Worm (Caenorhabditis elegans) whole organism, late embryonic: ENCODE data around the gene nuo-5.
A peak's percentile ranks its signal among the peaks of the same experiment; 100 is the strongest.

Source experiments
- C08G9.2 ChIP-seq: sonication (generic microtip); optimal IDR thresholded peaks from 2 replicates; lab custom pipeline; 2016; ENCODE audit warnings: mild to moderate bottlenecking, missing genetic modification characterization, moderate library complexity, missing compliant biosample characterization
- C38D4.7 ChIP-seq: fragments of 200-800 bp; sonication (Bioruptor generic); optimal IDR thresholded peaks from 2 replicates; lab custom pipeline; 2018; ENCODE audit warnings: mild to moderate bottlenecking, missing genetic modification characterization, moderate library complexity, missing compliant biosample characterization
- F13H6.1 ChIP-seq: sonication (generic microtip); optimal IDR thresholded peaks from 2 replicates; lab custom pipeline; 2016; ENCODE audit warnings: missing genetic modification characterization, missing compliant biosample characterization
- K02D7.2 ChIP-seq: sonication (generic microtip); optimal IDR thresholded peaks from 2 replicates; lab custom pipeline; 2017; ENCODE audit warnings: mild to moderate bottlenecking, missing genetic modification characterization, missing compliant biosample characterization
- K09A11.1 ChIP-seq: sonication (generic microtip); optimal IDR thresholded peaks from 2 replicates; lab custom pipeline; 2017; ENCODE audit warnings: antibody characterized with exemption, mild to moderate bottlenecking, missing genetic modification characterization, missing compliant biosample characterization; ENCODE audit not compliant: insufficient read depth
- T23F11.4 ChIP-seq: fragments of 200-800 bp; sonication (Bioruptor generic); optimal IDR thresholded peaks from 2 replicates; lab custom pipeline; 2018; ENCODE audit warnings: mild to moderate bottlenecking, missing genetic modification characterization, missing compliant biosample characterization
- Y22D7AL.16 ChIP-seq: sonication (generic microtip); optimal IDR thresholded peaks from 2 replicates; lab custom pipeline; 2016; ENCODE audit warnings: missing genetic modification characterization, missing compliant biosample characterization
- ama-1 ChIP-seq: fragments of 150-350 bp; optimal IDR thresholded peaks from 2 replicates; lab custom pipeline; 2014
- ceh-14 ChIP-seq: sonication (generic microtip); optimal IDR thresholded peaks from 2 replicates; lab custom pipeline; 2016; ENCODE audit warnings: missing genotype, missing genetic modification characterization, missing compliant biosample characterization
- ceh-19 ChIP-seq: fragments of 200-800 bp; sonication (Bioruptor generic); optimal IDR thresholded peaks from 2 replicates; lab custom pipeline; 2018; ENCODE audit warnings: mild to moderate bottlenecking, missing genetic modification characterization, missing compliant biosample characterization
- ceh-2 ChIP-seq: sonication (generic microtip); optimal IDR thresholded peaks from 2 replicates; lab custom pipeline; 2016; ENCODE audit warnings: missing genotype, missing genetic modification characterization, missing compliant biosample characterization
- ceh-22 ChIP-seq: sonication (generic microtip); optimal IDR thresholded peaks from 2 replicates; lab custom pipeline; 2017; ENCODE audit warnings: missing biosample characterization, missing genetic modification characterization
- ceh-24 ChIP-seq: sonication (generic microtip); optimal IDR thresholded peaks from 2 replicates; lab custom pipeline; 2016; ENCODE audit warnings: mild to moderate bottlenecking, missing genetic modification characterization, missing compliant biosample characterization
- ceh-30 ChIP-seq: fragments of 150-350 bp; optimal IDR thresholded peaks from 2 replicates; lab custom pipeline; 2014; ENCODE audit warnings: missing biosample characterization, missing genetic modification characterization
- ceh-31 ChIP-seq: sonication (generic microtip); optimal IDR thresholded peaks from 2 replicates; lab custom pipeline; 2016; ENCODE audit warnings: missing genetic modification characterization, missing compliant biosample characterization
- ceh-34 ChIP-seq: sonication (generic microtip); optimal IDR thresholded peaks from 2 replicates; lab custom pipeline; 2016; ENCODE audit warnings: mild to moderate bottlenecking, missing genetic modification characterization, missing compliant biosample characterization
- ceh-45 ChIP-seq: fragments of 200-800 bp; sonication (Bioruptor generic); IDR thresholded peaks from 2 replicates; pipeline ENCODE4 v1.3.6; 2022; ENCODE audit warnings: missing genetic modification reagents, missing genetic modification characterization, missing compliant biosample characterization
- ceh-48 ChIP-seq: sonication (generic microtip); optimal IDR thresholded peaks from 2 replicates; lab custom pipeline; 2016; ENCODE audit warnings: missing genetic modification characterization, inconsistent platforms, missing compliant biosample characterization
- ceh-6 ChIP-seq: fragments of 200-800 bp; sonication (Bioruptor generic); optimal IDR thresholded peaks from 2 replicates; lab custom pipeline; 2018; ENCODE audit warnings: mild to moderate bottlenecking, missing genetic modification characterization, missing compliant biosample characterization
- che-1 ChIP-seq: sonication (generic microtip); optimal IDR thresholded peaks from 2 replicates; lab custom pipeline; 2016; ENCODE audit warnings: mild to moderate bottlenecking, missing genetic modification characterization, missing compliant biosample characterization
- dmd-4 ChIP-seq: sonication (generic microtip); optimal IDR thresholded peaks from 2 replicates; lab custom pipeline; 2016; ENCODE audit warnings: borderline replicate concordance, missing genetic modification characterization, missing compliant biosample characterization
- dve-1 ChIP-seq: sonication (generic microtip); optimal IDR thresholded peaks from 2 replicates; lab custom pipeline; 2017; ENCODE audit warnings: antibody characterized with exemption, mild to moderate bottlenecking, missing genetic modification characterization, missing compliant biosample characterization
- elt-2 ChIP-seq: sonication (generic microtip); optimal IDR thresholded peaks from 2 replicates; lab custom pipeline; 2016; ENCODE audit warnings: missing genetic modification reagents, missing genetic modification characterization, missing compliant biosample characterization
- ets-4 ChIP-seq: sonication (generic microtip); optimal IDR thresholded peaks from 2 replicates; lab custom pipeline; 2016; ENCODE audit warnings: missing genetic modification characterization, missing compliant biosample characterization
- eyg-1 ChIP-seq: sonication (generic microtip); optimal IDR thresholded peaks from 2 replicates; lab custom pipeline; 2016; ENCODE audit warnings: missing genotype, missing genetic modification characterization, missing compliant biosample characterization
- fax-1 ChIP-seq: sonication (generic microtip); optimal IDR thresholded peaks from 2 replicates; lab custom pipeline; 2016; ENCODE audit warnings: missing genotype, missing genetic modification characterization, missing compliant biosample characterization
- gmeb-2 ChIP-seq: sonication (generic microtip); optimal IDR thresholded peaks from 2 replicates; lab custom pipeline; 2016; ENCODE audit warnings: missing genetic modification characterization, inconsistent platforms, missing compliant biosample characterization
- hlh-13 ChIP-seq: fragments of 200-800 bp; sonication (Bioruptor generic); optimal IDR thresholded peaks from 2 replicates; lab custom pipeline; 2018; ENCODE audit warnings: mild to moderate bottlenecking, missing genetic modification characterization, missing compliant biosample characterization
- hlh-15 ChIP-seq: sonication (generic microtip); optimal IDR thresholded peaks from 2 replicates; lab custom pipeline; 2016; ENCODE audit warnings: missing genetic modification characterization, missing compliant biosample characterization
- hlh-30 ChIP-seq: sonication (generic microtip); optimal IDR thresholded peaks from 2 replicates; lab custom pipeline; 2017; ENCODE audit warnings: antibody characterized with exemption, missing genetic modification characterization, missing compliant biosample characterization; ENCODE audit not compliant: insufficient read depth
- hlh-6 ChIP-seq: sonication (generic microtip); optimal IDR thresholded peaks from 2 replicates; lab custom pipeline; 2016; ENCODE audit warnings: missing genotype, missing genetic modification characterization, missing compliant biosample characterization
- hlh-8 ChIP-seq: sonication (generic microtip); optimal IDR thresholded peaks from 2 replicates; lab custom pipeline; 2016; ENCODE audit warnings: missing genotype, missing genetic modification characterization, missing compliant biosample characterization
- lin-11 ChIP-seq: fragments of 200-800 bp; sonication (Bioruptor generic); optimal IDR thresholded peaks from 2 replicates; lab custom pipeline; 2018; ENCODE audit warnings: mild to moderate bottlenecking, missing genetic modification characterization, missing compliant biosample characterization
- mec-3 ChIP-seq: sonication (generic microtip); optimal IDR thresholded peaks from 2 replicates; lab custom pipeline; 2016; ENCODE audit warnings: borderline replicate concordance, missing genetic modification characterization, missing compliant biosample characterization
- nfya-1 ChIP-seq: sonication (generic microtip); optimal IDR thresholded peaks from 2 replicates; lab custom pipeline; 2017; ENCODE audit warnings: missing genetic modification characterization, mild to moderate bottlenecking, missing compliant biosample characterization, antibody characterized with exemption, moderate library complexity
- nhr-232 ChIP-seq: sonication (generic microtip); optimal IDR thresholded peaks from 2 replicates; lab custom pipeline; 2016; ENCODE audit warnings: missing genetic modification characterization, missing compliant biosample characterization
- npax-4 ChIP-seq: sonication (generic microtip); optimal IDR thresholded peaks from 2 replicates; lab custom pipeline; 2016; ENCODE audit warnings: missing genetic modification characterization, missing compliant biosample characterization
- pat-9 ChIP-seq: fragments of 200-800 bp; sonication (Bioruptor generic); optimal IDR thresholded peaks from 2 replicates; lab custom pipeline; 2018; ENCODE audit warnings: mild to moderate bottlenecking, missing genetic modification characterization, moderate library complexity, missing compliant biosample characterization
- pax-1 ChIP-seq: fragments of 150-350 bp; optimal IDR thresholded peaks from 2 replicates; lab custom pipeline; 2014; ENCODE audit warnings: missing biosample characterization, missing genetic modification characterization
- pha-2 ChIP-seq: sonication (generic microtip); optimal IDR thresholded peaks from 2 replicates; lab custom pipeline; 2017; ENCODE audit warnings: mild to moderate bottlenecking, missing genetic modification characterization, missing compliant biosample characterization
- pha-4 ChIP-seq: fragments of 150-350 bp; optimal IDR thresholded peaks from 2 replicates; lab custom pipeline; 2018; ENCODE audit warnings: missing biosample characterization, missing genetic modification reagents, missing genetic modification characterization
- ref-2 ChIP-seq: sonication (generic microtip); optimal IDR thresholded peaks from 2 replicates; lab custom pipeline; 2016; ENCODE audit warnings: missing genetic modification characterization, missing compliant biosample characterization
- rnt-1 ChIP-seq: sonication (generic microtip); optimal IDR thresholded peaks from 2 replicates; lab custom pipeline; 2016; ENCODE audit warnings: missing genetic modification characterization, missing compliant biosample characterization
- sox-4 ChIP-seq: sonication (generic microtip); optimal IDR thresholded peaks from 2 replicates; lab custom pipeline; 2017; ENCODE audit warnings: mild to moderate bottlenecking, missing genetic modification characterization, inconsistent platforms, missing compliant biosample characterization
- syd-9 ChIP-seq: sonication (generic microtip); optimal IDR thresholded peaks from 2 replicates; lab custom pipeline; 2016; ENCODE audit warnings: mild to moderate bottlenecking, missing genetic modification characterization, moderate library complexity, missing compliant biosample characterization
- tbx-2 ChIP-seq: sonication (generic microtip); optimal IDR thresholded peaks from 2 replicates; lab custom pipeline; 2016; ENCODE audit warnings: missing genetic modification characterization, missing compliant biosample characterization
- tbx-7 ChIP-seq: sonication (generic microtip); optimal IDR thresholded peaks from 2 replicates; lab custom pipeline; 2016; ENCODE audit warnings: missing genotype, missing genetic modification characterization, missing compliant biosample characterization
- unc-42 ChIP-seq: sonication (generic microtip); optimal IDR thresholded peaks from 2 replicates; lab custom pipeline; 2016; ENCODE audit warnings: missing genotype, missing genetic modification characterization, missing compliant biosample characterization
- unc-55 ChIP-seq: sonication (generic microtip); optimal IDR thresholded peaks from 2 replicates; lab custom pipeline; 2017; ENCODE audit warnings: missing biosample characterization, missing genetic modification reagents, missing genetic modification characterization
- zip-5 ChIP-seq: sonication (generic microtip); optimal IDR thresholded peaks from 2 replicates; lab custom pipeline; 2016; ENCODE audit warnings: missing genetic modification characterization, missing compliant biosample characterization
- ztf-16 ChIP-seq: sonication (generic microtip); optimal IDR thresholded peaks from 2 replicates; lab custom pipeline; 2017; ENCODE audit warnings: missing genetic modification characterization, missing compliant biosample characterization

nuo-5 gene

ce11 chrV:2672603-2673002 is 26.2 kb upstream of the nuo-5 start, which contains the start of gene W02G9.3 (continued):
- no peak for TF ChIP-seq syd-9
- TF ChIP-seq hlh-15 (tag; lab: Kevin White, UChicago), result no peak
- no peak for TF ChIP-seq ceh-24 (tag; lab: Kevin White, UChicago)
- TF ChIP-seq hlh-30 (tag; lab: Kevin White, UChicago), result no peak
- no peak for TF ChIP-seq K09A11.1 (tag; lab: Kevin White, UChicago)
- TF ChIP-seq zip-5 (tag; lab: Kevin White, UChicago), result peak; percentile 25
- peak; percentile 17 for TF ChIP-seq elt-2 (tag; lab: Kevin White, UChicago)
- no peak for TF ChIP-seq ceh-48 (tag; lab: Kevin White, UChicago)
- no peak for TF ChIP-seq C38D4.7 (GFP tag; lab: Kevin White, UChicago)
- no peak for TF ChIP-seq tbx-7
- TF ChIP-seq ceh-14, result peak; percentile 92
- no peak for TF ChIP-seq pha-2 (tag; lab: Kevin White, UChicago)
- TF ChIP-seq C08G9.2 (tag; lab: Kevin White, UChicago), result no peak
- peak; percentile 85 for TF ChIP-seq unc-42
- TF ChIP-seq unc-55, result peak; percentile 13
- TF ChIP-seq Y22D7AL.16 (tag; lab: Kevin White, UChicago), result no peak
- no peak for TF ChIP-seq ceh-34 (tag; lab: Kevin White, UChicago)
- TF ChIP-seq K02D7.2 (tag; lab: Kevin White, UChicago), result no peak
- TF ChIP-seq T23F11.4 (GFP tag; lab: Kevin White, UChicago), result no peak
- TF ChIP-seq pat-9 (tag; lab: Kevin White, UChicago), result no peak
- no peak for TF ChIP-seq eyg-1
- no peak for TF ChIP-seq ama-1
- TF ChIP-seq dmd-4 (tag; lab: Kevin White, UChicago), result peak; percentile 6
- TF ChIP-seq ceh-2 (tag; lab: Kevin White, UChicago), result peak; percentile 51
- TF ChIP-seq che-1 (tag; lab: Kevin White, UChicago), result no peak
- no peak for TF ChIP-seq dve-1 (tag; lab: Kevin White, UChicago)
- no peak for TF ChIP-seq rnt-1 (tag; lab: Kevin White, UChicago)
- peak; percentile 45 for TF ChIP-seq tbx-2 (tag; lab: Kevin White, UChicago)
- TF ChIP-seq nhr-232 (tag; lab: Kevin White, UChicago), result no peak
- TF ChIP-seq ceh-31 (tag; lab: Kevin White, UChicago), result peak; percentile 80
- TF ChIP-seq npax-4 (tag; lab: Kevin White, UChicago), result no peak
- TF ChIP-seq gmeb-2 (tag; lab: Kevin White, UChicago), result no peak
- no peak for TF ChIP-seq ceh-6 (GFP tag; lab: Kevin White, UChicago)
- no peak for TF ChIP-seq fax-1 (tag; lab: Kevin White, UChicago)
- TF ChIP-seq ceh-45 (GFP tag; lab: Robert Waterston, UW), result no peak
- no peak for TF ChIP-seq hlh-6

ce11 chrV:2673807-2674206 is 25.0 kb upstream of the nuo-5 start:
- TF ChIP-seq ref-2 (tag; lab: Kevin White, UChicago) (peak; percentile 39), nhr-232 (tag; lab: Kevin White, UChicago) (peak; percentile 73), ceh-31 (tag; lab: Kevin White, UChicago) (peak; percentile 15), sox-4 (peak; percentile 3), nfya-1 (tag; lab: Kevin White, UChicago) (peak; percentile 60), F13H6.1 (tag; lab: Kevin White, UChicago) (no peak), ceh-19 (peak; percentile 38), ama-1 (no peak), ceh-22 (tag; lab: Kevin White, UChicago) (no peak), dve-1 (tag; lab: Kevin White, UChicago) (no peak), lin-11 (tag; lab: Kevin White, UChicago) (peak; percentile 27), pax-1 (tag; lab: Kevin White, UChicago) (no peak), zip-5 (tag; lab: Kevin White, UChicago) (no peak), hlh-13 (GFP tag; lab: Kevin White, UChicago) (no peak), ztf-16 (tag; lab: Kevin White, UChicago) (peak; percentile 5), npax-4 (tag; lab: Kevin White, UChicago) (no peak), ets-4 (tag; lab: Kevin White, UChicago) (no peak), pat-9 (tag; lab: Kevin White, UChicago) (peak; percentile 17), elt-2 (tag; lab: Kevin White, UChicago) (peak; percentile 62), eyg-1 (no peak), ceh-30 (no peak), pha-4 (no peak), hlh-8 (no peak), unc-42 (no peak), unc-55 (no peak), C38D4.7 (GFP tag; lab: Kevin White, UChicago) (peak; percentile 61), mec-3 (tag; lab: Kevin White, UChicago) (no peak), ceh-48 (tag; lab: Kevin White, UChicago) (peak; percentile 37), tbx-7 (no peak)
